Fruit fly (Drosophila melanogaster) ovary, adult (tissue): ENCODE measurements around the gene Arpc1.
A peak's percentile ranks its signal among the peaks of the same experiment; 100 is the strongest.

Experiments
- CG17801 ChIP-seq: fragments of 200-800 bp; optimal IDR thresholded peaks from 2 replicates; lab custom pipeline; 2019; ENCODE audit warnings: missing biosample characterization, mild to moderate bottlenecking, missing genetic modification characterization, moderate library complexity; ENCODE audit not compliant: partially characterized antibody

The Arpc1 gene

dm6 chr2L:13807097-13807496, 22.4 kb downstream of the Arpc1 start:
- no peak for TF ChIP-seq CG17801 (GFP tag; lab: Kevin White, UChicago)

dm6 chr2L:13805170-13805569, 24.4 kb downstream of the Arpc1 start:
- TF ChIP-seq CG17801 (GFP tag; lab: Kevin White, UChicago), result no peak

- no peak for TF ChIP-seq CG17801 (GFP tag; lab: Kevin White, UChicago)
These were observed 24.9 kb downstream of the Arpc1 start for dm6 chr2L:13804561-13805067.

DNA sequence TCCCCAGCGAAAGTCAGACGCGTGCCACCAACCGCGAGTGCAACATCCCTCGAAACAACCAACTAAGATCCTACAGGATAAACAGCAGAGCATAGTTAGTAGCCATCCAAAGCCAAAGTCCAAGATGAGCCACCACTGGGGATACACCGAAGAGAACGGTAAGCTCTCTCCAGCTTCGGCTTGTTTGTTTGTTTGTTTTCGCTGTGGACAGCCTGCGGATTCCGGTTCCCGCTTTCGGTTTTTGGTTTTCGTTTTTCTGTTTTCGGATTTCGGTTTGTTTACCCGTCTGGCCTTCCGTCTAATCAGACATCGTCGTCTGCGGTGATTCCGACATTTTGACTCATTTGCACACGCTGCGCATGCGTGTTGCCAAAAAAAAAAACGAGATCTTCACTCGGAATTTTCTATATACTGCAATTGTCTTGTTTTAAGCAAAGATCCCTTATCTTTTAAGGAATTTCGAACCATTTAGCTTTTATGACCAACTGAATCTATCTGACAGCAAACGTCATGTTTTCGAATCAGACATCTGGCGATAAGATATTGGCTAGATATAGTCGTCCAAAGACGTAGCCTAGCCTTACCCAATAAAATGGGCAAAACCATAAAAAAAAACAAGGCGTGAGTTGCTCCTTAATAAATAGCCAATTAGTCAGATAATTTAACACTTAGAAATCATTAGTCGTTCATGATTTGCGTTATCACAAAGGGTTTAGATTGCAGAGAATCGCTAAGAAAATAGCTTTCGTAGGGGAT, 25.6 kb downstream of the Arpc1 start:
- TF ChIP-seq CG17801 (GFP tag; lab: Kevin White, UChicago), result no peak

DNA sequence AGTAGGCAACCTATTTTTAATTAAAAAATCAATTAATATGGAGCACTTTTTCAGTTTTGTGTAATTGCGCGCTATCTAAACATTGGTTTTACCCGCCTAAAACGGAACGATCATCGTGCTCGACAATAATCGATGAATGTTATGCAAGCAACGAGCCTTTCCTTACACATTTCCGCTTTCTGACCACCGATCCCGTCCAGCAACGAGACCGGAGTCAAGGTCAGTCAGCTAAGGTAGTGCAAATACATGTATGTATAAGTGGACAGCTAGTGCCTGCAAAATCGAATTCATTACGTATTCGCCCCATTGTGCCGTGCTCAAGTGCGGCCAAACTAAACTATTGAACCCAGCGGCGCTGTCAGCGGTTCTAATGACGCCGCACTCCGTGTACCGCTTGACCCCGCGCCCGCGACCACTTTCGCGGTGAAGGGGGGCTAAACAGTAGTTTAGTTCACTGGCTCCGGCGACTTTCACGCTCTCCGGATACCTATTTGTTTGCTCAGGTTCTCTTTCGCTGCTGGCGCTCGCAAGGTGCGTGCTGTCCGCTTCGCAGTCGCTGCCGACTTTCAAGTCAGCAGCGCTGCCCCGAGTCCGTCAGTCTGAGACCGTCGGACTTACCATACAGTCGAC, 26.4 kb downstream of the Arpc1 start, which contains the start of gene CAH1:
CAH1 (plus strand) TSS at position 595 of the 630 bp plus-strand sequence.
- no peak for TF ChIP-seq CG17801 (GFP tag; lab: Kevin White, UChicago)

dm6 chr2L:13802075-13802639, 27.4 kb downstream of the Arpc1 start:
- TF ChIP-seq CG17801 (GFP tag; lab: Kevin White, UChicago), result no peak

dm6 chr2L:13801166-13801565, 28.4 kb downstream of the Arpc1 start:
- TF ChIP-seq CG17801 (GFP tag; lab: Kevin White, UChicago), result no peak

DNA sequence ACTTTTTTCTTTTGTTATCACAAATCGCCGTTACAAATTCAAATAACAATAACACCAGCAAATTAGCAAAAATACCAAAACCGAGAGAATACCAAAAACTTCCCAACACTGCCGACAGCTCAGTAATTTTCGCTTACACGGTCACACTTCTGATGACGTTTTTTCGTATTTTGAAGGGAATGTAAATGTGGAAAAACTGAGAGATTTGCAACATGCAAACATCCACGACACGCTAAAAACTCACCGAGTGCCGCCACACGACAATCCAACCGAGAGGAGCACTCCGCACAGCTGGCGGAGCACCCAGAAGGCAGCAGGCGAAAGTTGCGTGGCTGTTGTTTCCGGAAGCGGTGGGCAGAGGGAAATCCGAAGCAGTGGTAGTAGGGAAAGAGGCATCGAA, 36.1 kb downstream of the Arpc1 start, which contains the start of gene Sec71:
Sec71 (plus strand) TSS at position 117 of the 400 bp plus-strand sequence.
- TF ChIP-seq CG17801 (GFP tag; lab: Kevin White, UChicago), result peak; percentile 32

dm6 chr2L:13790715-13791114, 38.8 kb downstream of the Arpc1 start, which contains the start of gene CG16863:
CG16863 (plus strand) TSS chr2L:13790959.
- TF ChIP-seq CG17801 (GFP tag; lab: Kevin White, UChicago), result no peak

DNA sequence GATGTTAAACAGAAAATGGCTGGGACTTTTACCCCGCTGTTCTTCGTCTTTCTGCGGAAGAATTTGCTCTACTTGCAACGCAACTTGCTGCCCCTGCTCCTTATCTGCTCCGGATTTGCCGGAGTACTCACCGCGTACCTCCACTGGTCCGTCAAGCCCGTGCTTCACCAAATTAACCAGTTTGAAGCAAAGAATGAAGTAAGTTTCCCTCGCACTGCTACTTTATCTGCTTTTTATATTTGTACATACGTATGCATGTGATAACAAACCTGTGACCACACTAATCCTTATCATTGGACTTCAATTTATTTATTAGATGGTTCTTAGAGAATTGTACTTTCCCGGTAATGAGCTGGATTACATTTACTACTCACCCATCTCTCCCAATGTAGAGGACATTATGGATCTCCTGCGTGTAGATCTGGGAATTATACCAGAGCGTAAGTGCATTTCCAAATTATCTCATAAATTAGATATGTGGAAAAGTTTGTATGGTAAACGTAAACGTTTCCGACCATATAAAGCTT, 45.3 kb downstream of the Arpc1 start, which contains the start of gene CG16890:
CG16890 (minus strand) TSS at position 184 of the 527 bp plus-strand sequence.
- TF ChIP-seq CG17801 (GFP tag; lab: Kevin White, UChicago), result no peak

dm6 chr2L:13783264-13784154, 46.0 kb downstream of the Arpc1 start, which contains the start of gene Eato:
Eato (plus strand) TSS chr2L:13784084.
- no peak for TF ChIP-seq CG17801 (GFP tag; lab: Kevin White, UChicago)

- peak; percentile 47 for TF ChIP-seq CG17801 (GFP tag; lab: Kevin White, UChicago)
These were observed 49.2 kb downstream of the Arpc1 start, which contains the start of the genes CG9008 and p38b for dm6 chr2L:13780109-13780947. CG9008 (minus strand) TSS chr2L:13780165. p38b (plus strand) TSS chr2L:13780689.

DNA sequence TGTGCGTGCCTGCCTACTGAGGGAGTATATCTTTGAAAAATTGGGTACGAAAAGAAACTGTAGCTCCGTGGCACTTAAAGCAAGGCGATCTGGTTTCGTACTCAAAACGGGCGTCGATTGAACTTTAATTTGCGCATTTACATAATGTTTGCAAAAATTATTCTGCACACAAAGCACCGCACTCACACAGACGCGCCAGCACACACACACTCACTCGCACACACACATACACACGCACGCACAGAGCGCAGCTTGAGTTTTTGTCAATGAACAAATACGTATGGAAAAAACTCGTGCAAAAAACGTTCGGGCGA, 49.8 kb downstream of the Arpc1 start:
- TF ChIP-seq CG17801 (GFP tag; lab: Kevin White, UChicago), result no peak
